Worm (Caenorhabditis elegans) whole organism, midembryonic: Measurements from ENCODE around the gene eor-2.

Source experiments
- T22C8.4 ChIP-seq: fragments of 200-800 bp; sonication (Bioruptor generic); IDR thresholded peaks from 2 replicates; pipeline ENCODE4 v1.3.6; 2022; ENCODE audit warnings: missing genetic modification characterization, missing compliant biosample characterization
- cog-1 ChIP-seq: sonication (generic microtip); optimal IDR thresholded peaks from 2 replicates; lab custom pipeline; 2016; ENCODE audit warnings: missing genetic modification characterization, missing compliant biosample characterization
- flt-1 ChIP-seq: fragments of 200-800 bp; sonication (Bioruptor generic); IDR thresholded peaks from 2 replicates; pipeline ENCODE4 v1.3.6; 2022; ENCODE audit warnings: missing genetic modification characterization, missing compliant biosample characterization
- klf-2 ChIP-seq: fragments of 200-800 bp; sonication (Bioruptor generic); conservative IDR thresholded peaks from 2 replicates; pipeline ENCODE4 v1.3.6; 2022; ENCODE audit warnings: missing genetic modification reagents, missing genetic modification characterization, missing compliant biosample characterization
- med-1 ChIP-seq: sonication (generic microtip); optimal IDR thresholded peaks from 2 replicates; lab custom pipeline; 2017; ENCODE audit warnings: missing genetic modification characterization, mild to moderate bottlenecking, missing compliant biosample characterization, antibody characterized with exemption, missing genetic modification reagents; ENCODE audit not compliant: insufficient read depth
- ref-1 ChIP-seq: fragments of 200-800 bp; sonication (Bioruptor generic); conservative IDR thresholded peaks from 2 replicates; pipeline ENCODE4 v1.3.6; 2022; ENCODE audit warnings: missing genetic modification reagents, missing genetic modification characterization, missing compliant biosample characterization
- tab-1 ChIP-seq: fragments of 200-800 bp; sonication (Bioruptor generic); IDR thresholded peaks from 2 replicates; pipeline ENCODE4 v1.3.6; 2022; ENCODE audit warnings: missing genetic modification characterization, missing compliant biosample characterization
- ztf-23 ChIP-seq: fragments of 200-800 bp; sonication (Bioruptor generic); IDR thresholded peaks from 2 replicates; pipeline ENCODE4 v1.3.6; 2022; ENCODE audit warnings: missing genetic modification reagents, missing genetic modification characterization, missing compliant biosample characterization
- ztf-29 ChIP-seq: fragments of 200-800 bp; sonication (Bioruptor generic); IDR thresholded peaks from 2 replicates; pipeline ENCODE4 v1.3.6; 2022; ENCODE audit warnings: missing genetic modification reagents, missing genetic modification characterization, missing compliant biosample characterization

The eor-2 gene

DNA sequence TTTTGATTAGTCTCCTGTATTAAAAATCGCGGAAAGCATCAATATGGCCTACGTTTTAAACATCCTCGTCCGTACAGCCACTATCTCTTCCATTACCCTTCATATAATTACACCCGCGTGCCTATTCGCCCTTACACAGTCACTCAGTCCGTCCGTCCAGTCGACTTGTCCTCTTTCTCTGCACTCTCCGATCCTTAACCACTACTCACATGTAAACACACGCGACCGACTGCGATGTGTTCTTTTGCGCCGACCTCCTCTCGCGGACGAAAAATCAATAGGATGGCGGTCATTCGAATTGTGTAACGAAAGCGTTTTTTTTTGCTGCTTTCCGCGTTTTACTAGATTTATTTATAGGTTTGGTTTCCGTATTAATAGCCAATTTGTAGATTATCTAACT is at the start of gene eor-2:
Gene eor-2, plus strand, starts transcription at position 342 of the 400 bp plus-strand sequence.
- TF ChIP-seq cog-1 (tag; lab: Kevin White, UChicago) (peak; percentile 79), flt-1 (GFP tag; lab: Robert Waterston, UW) (peak; percentile 70; the same call in 1 of the 2 replicates), tab-1 (no peak), ztf-23 (GFP tag; lab: Robert Waterston, UW) (no peak), ztf-29 (GFP tag; lab: Robert Waterston, UW) (no peak), ref-1 (no peak), klf-2 (GFP tag; lab: Robert Waterston, UW) (no peak), T22C8.4 (GFP tag; lab: Robert Waterston, UW) (peak; percentile 79), med-1 (GFP tag; lab: Kevin White, UChicago) (no peak)

DNA sequence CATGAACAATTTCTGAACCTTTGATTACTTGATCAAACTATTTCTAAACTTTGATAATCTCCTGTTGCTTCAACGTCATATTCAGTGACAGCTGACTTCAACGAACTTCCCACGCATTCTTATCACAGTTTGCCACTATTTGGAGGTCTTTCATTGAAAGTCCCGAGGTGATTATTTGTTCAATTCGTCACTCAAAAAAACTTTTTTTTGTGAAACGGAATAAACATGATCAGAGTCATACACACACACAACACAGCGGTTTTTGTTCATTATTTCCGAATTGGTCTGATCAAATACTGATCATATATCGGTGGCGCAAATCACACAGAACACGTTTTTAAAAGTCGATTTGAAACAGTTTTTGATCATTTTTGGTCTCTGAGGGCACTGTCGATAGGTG is 46.4 kb upstream of the eor-2 start:
- TF ChIP-seq med-1 (GFP tag; lab: Kevin White, UChicago) = no peak
- TF ChIP-seq tab-1 = no peak
- TF ChIP-seq ztf-29 (GFP tag; lab: Robert Waterston, UW) = no peak
- no peak for TF ChIP-seq flt-1 (GFP tag; lab: Robert Waterston, UW)
- no peak for TF ChIP-seq klf-2 (GFP tag; lab: Robert Waterston, UW)
- no peak for TF ChIP-seq ztf-23 (GFP tag; lab: Robert Waterston, UW)
- TF ChIP-seq T22C8.4 (GFP tag; lab: Robert Waterston, UW) = no peak
- no peak for TF ChIP-seq cog-1 (tag; lab: Kevin White, UChicago)
- TF ChIP-seq ref-1 = no peak

DNA sequence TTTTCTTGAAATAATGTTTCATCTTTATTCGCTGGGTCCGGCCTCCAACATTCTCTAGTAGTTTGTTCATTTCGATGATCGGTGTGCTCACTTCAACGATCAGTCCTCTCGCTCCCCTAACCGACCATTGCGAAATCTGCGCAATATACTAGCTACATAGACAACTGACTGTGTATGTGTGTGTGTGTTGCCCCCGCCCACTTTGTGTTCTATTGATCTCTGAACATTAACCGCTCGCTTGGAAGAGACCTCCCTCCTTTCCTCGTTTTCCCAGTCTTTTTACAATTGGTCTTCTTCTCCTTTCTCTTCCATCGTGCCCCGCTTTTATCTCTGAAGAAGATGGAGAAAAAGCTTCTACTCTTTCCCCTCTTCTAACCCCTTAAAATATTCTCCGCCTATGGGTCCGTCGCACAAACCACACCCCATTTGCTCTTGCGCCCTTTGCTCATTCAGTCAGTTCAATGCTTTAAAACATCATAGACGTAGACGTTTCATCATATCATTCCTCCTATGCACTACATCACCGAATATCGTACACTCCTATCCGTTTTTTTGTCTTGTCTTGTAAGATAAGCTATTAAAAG is 45.4 kb upstream of the eor-2 start:
- TF ChIP-seq ref-1 (no peak), cog-1 (tag; lab: Kevin White, UChicago) (no peak), med-1 (GFP tag; lab: Kevin White, UChicago) (no peak), ztf-23 (GFP tag; lab: Robert Waterston, UW) (no peak), ztf-29 (GFP tag; lab: Robert Waterston, UW) (no peak), T22C8.4 (GFP tag; lab: Robert Waterston, UW) (no peak), tab-1 (no peak), klf-2 (GFP tag; lab: Robert Waterston, UW) (no peak), flt-1 (GFP tag; lab: Robert Waterston, UW) (no peak)

DNA sequence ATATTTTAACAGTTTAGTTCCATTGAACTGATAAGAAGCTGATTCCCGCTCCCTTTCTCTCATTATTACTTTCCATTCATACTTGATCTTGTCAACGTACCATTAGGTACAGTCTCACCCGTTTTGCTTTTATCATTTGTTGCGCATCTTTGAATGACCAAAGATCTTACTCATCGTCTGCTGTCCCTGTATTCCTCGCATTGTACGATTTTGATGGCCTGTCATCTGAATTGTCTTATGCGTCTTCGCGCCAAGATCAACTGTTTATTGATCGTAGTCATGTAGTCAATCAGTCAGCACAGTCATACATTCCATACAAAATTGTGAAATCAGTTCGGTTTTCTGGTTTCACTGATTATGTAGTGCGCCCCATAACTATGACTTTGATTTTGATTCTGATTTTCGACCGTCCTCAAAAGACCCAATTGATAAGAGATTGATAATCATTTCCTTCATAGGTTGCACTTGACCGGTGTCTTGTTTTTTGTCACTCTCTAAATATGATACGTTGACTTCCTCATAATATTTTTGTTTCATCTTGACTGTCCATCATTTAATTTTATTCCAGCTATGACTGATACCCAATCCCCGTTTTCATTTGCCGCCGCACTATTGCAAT is 44.8 kb upstream of the eor-2 start, which contains the start of gene nhr-3:
Gene nhr-3, plus strand, starts transcription at position 569 of the 619 bp plus-strand sequence.
- no peak for TF ChIP-seq tab-1
- TF ChIP-seq T22C8.4 (GFP tag; lab: Robert Waterston, UW) = no peak
- TF ChIP-seq cog-1 (tag; lab: Kevin White, UChicago) = no peak
- no peak for TF ChIP-seq flt-1 (GFP tag; lab: Robert Waterston, UW)
- TF ChIP-seq klf-2 (GFP tag; lab: Robert Waterston, UW) = no peak
- TF ChIP-seq ref-1 = no peak
- TF ChIP-seq ztf-23 (GFP tag; lab: Robert Waterston, UW) = no peak
- no peak for TF ChIP-seq med-1 (GFP tag; lab: Kevin White, UChicago)
- no peak for TF ChIP-seq ztf-29 (GFP tag; lab: Robert Waterston, UW)

DNA sequence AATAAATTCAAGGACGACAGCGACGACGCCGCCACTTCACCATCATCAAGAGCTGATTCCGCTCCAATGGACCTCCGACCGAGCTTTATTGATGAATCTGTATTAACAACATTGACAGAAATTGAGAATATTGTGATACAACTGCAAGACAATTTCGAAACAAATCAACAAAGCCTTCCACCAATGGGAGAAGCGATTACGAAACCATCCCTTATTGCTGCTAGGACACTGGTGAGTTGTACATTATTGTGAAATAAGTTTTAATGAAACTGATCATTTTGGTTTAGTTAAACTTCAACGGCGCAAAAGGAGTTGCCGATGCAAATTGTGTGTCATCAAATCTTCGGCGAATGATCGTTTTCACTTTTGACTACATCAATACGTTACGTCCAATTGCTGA is 43.7 kb upstream of the eor-2 start:
- TF ChIP-seq ztf-23 (GFP tag; lab: Robert Waterston, UW) (no peak), ztf-29 (GFP tag; lab: Robert Waterston, UW) (no peak), tab-1 (no peak), ref-1 (no peak), med-1 (GFP tag; lab: Kevin White, UChicago) (no peak), flt-1 (GFP tag; lab: Robert Waterston, UW) (no peak), T22C8.4 (GFP tag; lab: Robert Waterston, UW) (no peak), klf-2 (GFP tag; lab: Robert Waterston, UW) (no peak), cog-1 (tag; lab: Kevin White, UChicago) (no peak)

DNA sequence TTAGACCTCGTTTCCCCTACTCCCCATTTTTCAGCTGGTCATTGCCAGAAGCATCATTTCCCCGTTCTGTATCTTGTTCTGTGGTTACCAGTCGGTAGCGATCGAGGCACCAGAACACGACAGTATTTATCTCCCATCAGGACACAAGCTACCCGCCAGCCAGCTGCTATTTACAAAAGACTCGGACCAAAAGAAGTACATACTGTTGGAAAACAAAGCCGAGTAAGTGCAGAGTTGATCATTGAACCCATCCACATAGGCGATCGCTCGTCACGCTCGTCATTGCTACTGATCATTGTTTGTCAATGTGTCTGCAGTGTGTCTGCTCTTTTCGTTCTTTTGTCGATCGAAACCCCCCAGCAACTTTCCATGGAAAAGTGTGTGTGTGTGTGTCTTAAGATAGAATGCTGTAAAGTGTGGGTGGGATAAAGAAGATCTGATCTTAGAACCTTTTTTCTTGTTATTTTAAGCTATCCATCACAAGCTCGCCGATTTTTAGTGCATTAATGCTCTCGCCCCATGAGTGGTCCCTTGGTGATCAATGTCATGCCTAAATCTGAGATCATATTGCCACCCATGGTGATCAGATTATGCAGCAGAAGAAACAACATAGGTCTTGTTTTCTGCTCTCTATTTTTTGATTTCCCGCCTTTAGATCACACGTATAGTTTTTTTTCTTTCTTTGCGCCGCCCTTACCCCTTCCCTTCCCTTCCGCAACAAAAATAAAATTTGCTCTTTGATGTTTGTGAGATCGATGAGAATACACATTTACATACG is 43.1 kb upstream of the eor-2 start:
- TF ChIP-seq cog-1 (tag; lab: Kevin White, UChicago) (no peak), tab-1 (no peak), flt-1 (GFP tag; lab: Robert Waterston, UW) (0 out of 2 replicates have a peak, but pooled peaks have one; percentile 10), T22C8.4 (GFP tag; lab: Robert Waterston, UW) (no peak)

DNA sequence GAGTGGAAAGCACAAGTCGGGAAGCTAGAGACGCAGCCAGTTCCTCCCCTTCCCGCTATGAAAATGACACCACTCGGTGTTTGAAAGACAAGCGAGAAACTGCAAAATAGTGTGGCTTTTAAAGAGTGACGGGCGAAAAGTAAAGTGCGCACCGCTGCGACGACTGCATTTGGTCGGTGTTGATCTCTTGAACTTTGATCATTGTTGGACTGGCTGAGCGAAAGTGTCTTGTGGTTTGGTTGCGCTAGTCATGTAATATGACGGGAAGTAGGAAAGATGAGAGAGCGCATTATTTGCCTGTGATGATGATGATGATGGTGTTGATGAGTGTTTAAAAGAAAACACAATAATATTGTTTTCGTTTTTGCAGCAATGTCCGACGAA is 42.5 kb upstream of the eor-2 start:
- TF ChIP-seq tab-1 = no peak
- peak; percentile 96 for TF ChIP-seq cog-1 (tag; lab: Kevin White, UChicago)
- TF ChIP-seq ztf-29 (GFP tag; lab: Robert Waterston, UW) = no peak
- TF ChIP-seq ref-1 = no peak

DNA sequence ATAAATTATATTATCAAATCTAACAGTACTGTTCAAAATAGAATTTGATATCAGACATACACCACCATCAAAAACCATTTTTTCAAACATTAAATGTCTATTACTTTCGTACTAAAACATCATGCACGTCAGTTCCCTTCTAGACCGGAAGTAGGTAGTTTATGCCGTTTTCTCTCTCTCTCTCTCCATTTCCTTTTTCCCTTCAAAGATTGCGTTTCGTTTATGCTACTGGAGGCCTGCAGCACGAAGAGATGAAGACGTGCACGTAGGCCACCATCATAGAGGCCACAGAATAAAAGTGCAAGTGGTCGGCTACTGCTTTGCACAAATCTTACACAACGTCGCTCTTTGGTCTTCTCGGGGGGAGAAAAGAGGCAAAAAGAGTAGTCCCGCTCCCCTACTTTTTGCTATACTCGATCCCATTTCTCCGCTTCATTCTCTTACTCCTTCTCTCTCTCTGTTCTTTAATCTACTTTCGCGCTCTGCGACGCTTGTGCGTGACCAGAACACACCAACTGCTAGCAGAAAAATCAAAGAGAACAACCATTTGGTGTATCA is 41.3 kb upstream of the eor-2 start:
- TF ChIP-seq ztf-23 (GFP tag; lab: Robert Waterston, UW) = no peak
- no peak for TF ChIP-seq T22C8.4 (GFP tag; lab: Robert Waterston, UW)
- TF ChIP-seq flt-1 (GFP tag; lab: Robert Waterston, UW) = no peak
- TF ChIP-seq klf-2 (GFP tag; lab: Robert Waterston, UW) = no peak
- no peak for TF ChIP-seq ref-1
- TF ChIP-seq ztf-29 (GFP tag; lab: Robert Waterston, UW) = peak; percentile 52; the same call in 1 of the 2 replicates
